Worm (Caenorhabditis elegans) whole organism, early embryonic: Measurements from ENCODE around the gene ZK1248.5.

Source experiments
- ama-1 ChIP-seq: fragments of 150-350 bp; optimal IDR thresholded peaks from 2 replicates; lab custom pipeline; 2014
- ceh-13 ChIP-seq: fragments of 200-800 bp; sonication (Bioruptor generic); optimal IDR thresholded peaks from 2 replicates; lab custom pipeline; 2018; ENCODE audit warnings: mild to moderate bottlenecking, missing genetic modification characterization, missing compliant biosample characterization
- flt-1 ChIP-seq: fragments of 200-800 bp; sonication (Bioruptor generic); IDR thresholded peaks from 2 replicates; pipeline ENCODE4 v1.3.6; 2022; ENCODE audit warnings: missing genetic modification characterization, missing compliant biosample characterization
- scrt-1 ChIP-seq: fragments of 200-800 bp; sonication (Bioruptor generic); IDR thresholded peaks from 2 replicates; pipeline ENCODE4 v1.3.6; 2022; ENCODE audit warnings: missing genetic modification characterization, missing compliant biosample characterization
- sea-1 ChIP-seq: fragments of 200-800 bp; sonication (Bioruptor generic); conservative IDR thresholded peaks from 2 replicates; pipeline ENCODE4 v1.3.6; 2022; ENCODE audit warnings: missing genetic modification characterization, missing compliant biosample characterization
- tbx-11 ChIP-seq: fragments of 200-800 bp; sonication (Bioruptor generic); IDR thresholded peaks from 2 replicates; pipeline ENCODE4 v1.3.6; 2022; ENCODE audit warnings: missing genetic modification characterization, missing compliant biosample characterization

ce11 chrII:5818298-5818697 is 8.0 kb downstream of the ZK1248.5 start, which contains the start of gene ZK1248.4:
- TF ChIP-seq tbx-11 (GFP tag; lab: Robert Waterston, UW) (no peak), ceh-13 (no peak), ama-1 (no peak), scrt-1 (GFP tag; lab: Robert Waterston, UW) (no peak), sea-1 (GFP tag; lab: Robert Waterston, UW) (no peak), flt-1 (no peak)
